Worm (Caenorhabditis elegans) whole organism, L4/young adult: ENCODE data around the gene trpp-5.
"Not testable (repeated sequence)": the region's sequence is repeated elsewhere in the genome, so short reads cannot be mapped to it uniquely, and the experiment has no call there.

ENCODE experiments used
- W03F9.2 ChIP-seq: fragments of 150-350 bp; optimal IDR thresholded peaks from 2 replicates; lab custom pipeline; 2014; ENCODE audit warnings: missing biosample characterization, missing genetic modification characterization
- dao-5 ChIP-seq: sonication (generic microtip); optimal IDR thresholded peaks from 2 replicates; lab custom pipeline; 2016; ENCODE audit warnings: missing genotype, missing genetic modification characterization, moderate library complexity, missing compliant biosample characterization
- him-1 ChIP-seq: sonication (generic microtip); optimal IDR thresholded peaks from 2 replicates; lab custom pipeline; 2016; ENCODE audit warnings: missing genotype, missing genetic modification reagents, missing genetic modification characterization, missing compliant biosample characterization

The trpp-5 gene

ce11 chrII:12208741-12209140 lies 6.6 kb upstream of the trpp-5 start:
- TF ChIP-seq him-1 (tag; lab: Kevin White, UChicago) (no peak), dao-5 (no peak), W03F9.2 (no peak)

- no peak for TF ChIP-seq W03F9.2
- no peak for TF ChIP-seq dao-5
- no peak for TF ChIP-seq him-1 (tag; lab: Kevin White, UChicago)
These were observed 2.4 kb upstream of the trpp-5 start for ce11 chrII:12204617-12205016.

- TF ChIP-seq W03F9.2 (no peak), him-1 (tag; lab: Kevin White, UChicago) (no peak), dao-5 (no peak)
These were observed 740 bp upstream of the trpp-5 start, which contains the start of gene aqp-12 for ce11 chrII:12202921-12203320. TSS of gene aqp-12 (plus strand) at chrII:12203221.

- TF ChIP-seq him-1 (tag; lab: Kevin White, UChicago) (no peak), W03F9.2 (no peak), dao-5 (no peak)
These were observed 2.1 kb downstream of the trpp-5 start, which contains the start of gene polg-1 for ce11 chrII:12199912-12200637. TSS of gene polg-1 (minus strand) at chrII:12199962.

ce11 chrII:12199209-12199608 lies 3.0 kb downstream of the trpp-5 start:
- TF ChIP-seq dao-5 (no peak), W03F9.2 (no peak), him-1 (tag; lab: Kevin White, UChicago) (no peak)

ce11 chrII:12189193-12189592 lies 13.0 kb downstream of the trpp-5 start:
- no peak for TF ChIP-seq W03F9.2
- no peak for TF ChIP-seq dao-5
- TF ChIP-seq him-1 (tag; lab: Kevin White, UChicago): no peak

ce11 chrII:12186726-12187125 lies 15.5 kb downstream of the trpp-5 start:
- TF ChIP-seq him-1 (tag; lab: Kevin White, UChicago) (no peak), W03F9.2 (no peak), dao-5 (no peak)

- TF ChIP-seq him-1 (tag; lab: Kevin White, UChicago) (no peak), dao-5 (no peak), W03F9.2 (no peak)
These were observed 16.5 kb downstream of the trpp-5 start, which contains the start of gene Y57A10A.14 for ce11 chrII:12185710-12186109. TSS of gene Y57A10A.14 (plus strand) at chrII:12185937.

- TF ChIP-seq him-1 (tag; lab: Kevin White, UChicago) (no peak), W03F9.2 (no peak), dao-5 (no peak)
These were observed 17.3 kb downstream of the trpp-5 start, which contains the start of gene Y57A10A.13 for ce11 chrII:12184857-12185256. TSS of gene Y57A10A.13 (minus strand) at chrII:12184902.

- TF ChIP-seq dao-5 (no peak), him-1 (tag; lab: Kevin White, UChicago) (no peak), W03F9.2 (no peak)
These were observed 25.7 kb downstream of the trpp-5 start for ce11 chrII:12176521-12176920.

- TF ChIP-seq W03F9.2 (no peak), dao-5 (no peak), him-1 (tag; lab: Kevin White, UChicago) (no peak)
These were observed 26.8 kb downstream of the trpp-5 start for ce11 chrII:12175398-12175797.

- TF ChIP-seq him-1 (tag; lab: Kevin White, UChicago): no peak
- TF ChIP-seq dao-5: no peak
- no peak for TF ChIP-seq W03F9.2
These were observed 29.9 kb downstream of the trpp-5 start, which contains the start of gene rol-1 for ce11 chrII:12172273-12172672. TSS of gene rol-1 (plus strand) at chrII:12172573.

- no peak for TF ChIP-seq him-1 (tag; lab: Kevin White, UChicago)
- no peak for TF ChIP-seq dao-5
- no peak for TF ChIP-seq W03F9.2
These were observed 32.6 kb downstream of the trpp-5 start for ce11 chrII:12169487-12170128.

ce11 chrII:12164539-12164938 lies 37.6 kb downstream of the trpp-5 start, which contains the start of gene Y57A10A.8:
TSS of gene Y57A10A.8 (plus strand) at chrII:12164839.
- not testable (repeated sequence) for TF ChIP-seq dao-5; him-1 (tag; lab: Kevin White, UChicago); W03F9.2

- no peak for TF ChIP-seq W03F9.2
- no peak for TF ChIP-seq him-1 (tag; lab: Kevin White, UChicago)
- no peak for TF ChIP-seq dao-5
These were observed 39.2 kb downstream of the trpp-5 start for ce11 chrII:12162997-12163396.
